Worm (Caenorhabditis elegans): Measurements from ENCODE around the gene spat-3.
A peak's percentile ranks its signal among the peaks of the same experiment; 100 is the strongest.

spat-3 gene

ce11 chrX:4632088-4632487 lies 26.4 kb upstream of the spat-3 start, which contains the start of gene slcr-46.1:
slcr-46.1 (plus strand) TSS chrX:4632361.
- TF ChIP-seq elt-3 (tag; optimal IDR thresholded peaks at IDR 0.05) (no peak), nhr-237 (tag; optimal IDR thresholded peaks at IDR 0.05) (no peak), elt-1 (tag; optimal IDR thresholded peaks at IDR 0.05; ENCODE audit: borderline replicate concordance, insufficient read depth) (no peak), unc-62 (GFP tag; optimal IDR thresholded peaks at IDR 0.05) (no peak), snpc-4 (tag; optimal IDR thresholded peaks at IDR 0.05) (no peak)

- no peak for TF ChIP-seq ceh-43 (GFP tag; optimal IDR thresholded peaks at IDR 0.05)
- TF ChIP-seq M03D4.4 (tag; optimal IDR thresholded peaks at IDR 0.05): no peak
- peak; percentile 38 for TF ChIP-seq hlh-1 (tag; optimal IDR thresholded peaks at IDR 0.05)
- no peak for TF ChIP-seq mep-1 (tag; optimal IDR thresholded peaks at IDR 0.05)
- TF ChIP-seq unc-62 (GFP tag; optimal IDR thresholded peaks at IDR 0.05): peak; percentile 45
- no peak for TF ChIP-seq drap-1 (GFP tag; optimal IDR thresholded peaks at IDR 0.05)
- peak; percentile 94 for TF ChIP-seq ces-1 (GFP tag; optimal IDR thresholded peaks at IDR 0.05)
These were observed 23.3 kb upstream of the spat-3 start for ce11 chrX:4628817-4629575.

- TF ChIP-seq nhr-76 (tag; optimal IDR thresholded peaks at IDR 0.05) (no peak), tbx-8 (GFP tag; optimal IDR thresholded peaks at IDR 0.05) (no peak), nhr-237 (tag; optimal IDR thresholded peaks at IDR 0.05) (no peak), snpc-4 (tag; optimal IDR thresholded peaks at IDR 0.05) (no peak), mab-5 (tag; optimal IDR thresholded peaks at IDR 0.05) (no peak), drap-1 (GFP tag; optimal IDR thresholded peaks at IDR 0.05) (no peak), mep-1 (tag; optimal IDR thresholded peaks at IDR 0.05) (no peak), ceh-83 (GFP tag; optimal IDR thresholded peaks at IDR 0.05) (no peak), blmp-1 (tag; optimal IDR thresholded peaks at IDR 0.05) (no peak), elt-1 (tag; optimal IDR thresholded peaks at IDR 0.05; ENCODE audit: borderline replicate concordance, insufficient read depth) (no peak), lin-13 (tag; optimal IDR thresholded peaks at IDR 0.05) (no peak), unc-39 (tag; optimal IDR thresholded peaks at IDR 0.05) (no peak)
These were observed 22.6 kb upstream of the spat-3 start for ce11 chrX:4628350-4628749.

- TF ChIP-seq zip-8 (tag; optimal IDR thresholded peaks at IDR 0.05) (no peak), mep-1 (tag; optimal IDR thresholded peaks at IDR 0.05) (no peak), bed-3 (GFP tag; optimal IDR thresholded peaks at IDR 0.05) (no peak), nhr-12 (tag; optimal IDR thresholded peaks at IDR 0.05) (no peak), unc-39 (tag; optimal IDR thresholded peaks at IDR 0.05) (no peak)
These were observed 21.2 kb upstream of the spat-3 start for ce11 chrX:4626891-4627290.

- TF ChIP-seq nhr-12 (tag; optimal IDR thresholded peaks at IDR 0.05) (no peak), bed-3 (GFP tag; optimal IDR thresholded peaks at IDR 0.05) (no peak), mep-1 (tag; optimal IDR thresholded peaks at IDR 0.05) (no peak), sem-2 (GFP tag; optimal IDR thresholded peaks at IDR 0.05) (no peak), mls-2 (tag; optimal IDR thresholded peaks at IDR 0.05) (no peak), blmp-1 (tag; optimal IDR thresholded peaks at IDR 0.05) (no peak), unc-120 (tag; optimal IDR thresholded peaks at IDR 0.05; ENCODE audit: poor library complexity, severe bottlenecking) (no peak), pha-4 (tag; optimal IDR thresholded peaks at IDR 0.05) (no peak), sptf-1 (tag; optimal IDR thresholded peaks at IDR 0.05) (no peak), nhr-28 (tag; optimal IDR thresholded peaks at IDR 0.05) (no peak), mab-5 (tag; optimal IDR thresholded peaks at IDR 0.05) (no peak), flh-1 (GFP tag; optimal IDR thresholded peaks at IDR 0.05) (no peak), ham-2 (GFP tag; optimal IDR thresholded peaks at IDR 0.05) (no peak), unc-62 (GFP tag; optimal IDR thresholded peaks at IDR 0.05) (no peak), ces-1 (GFP tag; optimal IDR thresholded peaks at IDR 0.05) (no peak), ceh-39 (tag; optimal IDR thresholded peaks at IDR 0.05) (no peak), nhr-2 (tag; optimal IDR thresholded peaks at IDR 0.05) (no peak)
These were observed 19.4 kb upstream of the spat-3 start for ce11 chrX:4625080-4625479.
